Worm (Caenorhabditis elegans) whole organism, L2 larva: Measurements from ENCODE around the gene msp-77.

Experiments used
- egl-27 ChIP-seq: sonication (generic microtip); optimal IDR thresholded peaks from 3 replicates; lab custom pipeline; 2017; ENCODE audit warnings: missing biosample characterization, missing genetic modification reagents, missing genetic modification characterization
- lin-39 ChIP-seq: fragments of 150-350 bp; optimal IDR thresholded peaks from 2 replicates; lab custom pipeline; 2014; ENCODE audit warnings: missing biosample characterization, missing genetic modification reagents, missing genetic modification characterization
- lsy-2 ChIP-seq, 2 experiments: fragments of 150-350 bp in 1 of 2; sonication (generic microtip) in 1 of 2; optimal IDR thresholded peaks; 2 replicates each; lab custom pipeline; 2014 to 2017; ENCODE audit warnings: missing biosample characterization in 2 of 2, missing genetic modification characterization in 2 of 2

DNA sequence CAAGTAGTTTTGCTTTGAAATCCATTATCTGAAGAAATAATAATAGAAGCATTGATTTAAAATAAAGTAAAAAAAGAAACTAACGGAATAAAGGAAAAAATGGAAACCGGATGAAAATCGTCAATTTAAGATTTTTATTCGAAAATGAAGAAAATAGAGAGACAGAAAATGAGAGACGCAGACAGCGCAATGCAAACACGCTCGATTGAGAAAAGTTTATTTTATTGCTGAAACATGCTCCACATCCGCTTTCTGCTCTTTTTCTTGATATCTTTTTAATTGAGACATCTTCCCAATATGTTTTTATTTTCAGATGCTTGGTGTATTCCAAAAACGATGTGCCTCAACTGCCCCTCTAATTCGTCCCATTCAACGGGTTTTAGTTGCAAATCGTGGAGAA lies 10.2 kb upstream of the msp-77 start, which contains the start of the genes prp-18 and mccc-1:
- TF ChIP-seq egl-27 (tag; lab: Kevin White, UChicago) (no peak), lin-39 (tag; lab: Kevin White, UChicago) (no peak), lsy-2 (tag; optimal IDR thresholded peaks at IDR 0.05; lab: Kevin White, UChicago) (no peak)
